Fruit fly (Drosophila melanogaster): ENCODE data around the gene CG17249.
A peak's percentile ranks its signal among the peaks of the same experiment; 100 is the strongest.

CG17249 gene

dm6 chr3L:1615701-1616100 lies 31.6 kb downstream of the CG17249 start, which contains the start of gene CG12105:
Gene CG12105 (minus strand): TSS chr3L:1615801.
- no peak for TF ChIP-seq CG15710 (tag; optimal IDR thresholded peaks at IDR 0.05)
- TF ChIP-seq gl (tag; optimal IDR thresholded peaks at IDR 0.05), result no peak
- TF ChIP-seq CG9948 (tag; optimal IDR thresholded peaks at IDR 0.05), result no peak
- TF ChIP-seq CG14655 (GFP tag; optimal IDR thresholded peaks at IDR 0.05), result no peak
- TF ChIP-seq CG4496 (GFP tag; IDR thresholded peaks at IDR 0.05), result no peak
- no peak for TF ChIP-seq Snoo (tag; optimal IDR thresholded peaks at IDR 0.05)
- TF ChIP-seq CG32121 (GFP tag; IDR thresholded peaks at IDR 0.05), result no peak
- no peak for TF ChIP-seq Pif1B (GFP tag; optimal IDR thresholded peaks at IDR 0.05)
- no peak for TF ChIP-seq CG17806 (tag; optimal IDR thresholded peaks at IDR 0.05)
- no peak for TF ChIP-seq D1 (tag; optimal IDR thresholded peaks at IDR 0.05)
- no peak for TF ChIP-seq Pif1A (GFP tag; optimal IDR thresholded peaks at IDR 0.05)
- no peak for TF ChIP-seq CG13204 (GFP tag; optimal IDR thresholded peaks at IDR 0.05)
- TF ChIP-seq CG8159 (tag; optimal IDR thresholded peaks at IDR 0.05), result no peak
- no peak for TF ChIP-seq CG10348 (GFP tag; IDR thresholded peaks at IDR 0.05)
- no peak for TF ChIP-seq CG34367 (tag; optimal IDR thresholded peaks at IDR 0.05)
- no peak for TF ChIP-seq CG8301 (tag; optimal IDR thresholded peaks at IDR 0.05)
- TF ChIP-seq fd96Ca (GFP tag; IDR thresholded peaks at IDR 0.05), result no peak

dm6 chr3L:1614465-1615084 lies 32.7 kb downstream of the CG17249 start:
- no peak for TF ChIP-seq CG12605 (GFP tag; IDR thresholded peaks at IDR 0.05)
- TF ChIP-seq CG34367 (tag; optimal IDR thresholded peaks at IDR 0.05), result no peak
- TF ChIP-seq D1 (tag; optimal IDR thresholded peaks at IDR 0.05), result no peak
- no peak for TF ChIP-seq Snoo (tag; optimal IDR thresholded peaks at IDR 0.05)
- TF ChIP-seq CG13204 (GFP tag; optimal IDR thresholded peaks at IDR 0.05), result no peak
- no peak for TF ChIP-seq CG15710 (tag; optimal IDR thresholded peaks at IDR 0.05)
- no peak for TF ChIP-seq Pif1B (GFP tag; optimal IDR thresholded peaks at IDR 0.05)
- TF ChIP-seq EcR (GFP tag; optimal IDR thresholded peaks at IDR 0.05), result no peak
- TF ChIP-seq gl (tag; optimal IDR thresholded peaks at IDR 0.05), result no peak
- TF ChIP-seq rn (GFP tag; IDR thresholded peaks at IDR 0.05), result no peak
- TF ChIP-seq Pif1A (GFP tag; optimal IDR thresholded peaks at IDR 0.05), result no peak
- no peak for TF ChIP-seq CG8159 (tag; optimal IDR thresholded peaks at IDR 0.05)
- TF ChIP-seq CG9948 (tag; optimal IDR thresholded peaks at IDR 0.05), result no peak
- no peak for TF ChIP-seq CG17806 (tag; optimal IDR thresholded peaks at IDR 0.05)

- TF ChIP-seq D1 (tag; optimal IDR thresholded peaks at IDR 0.05) (no peak), CG32121 (GFP tag; IDR thresholded peaks at IDR 0.05) (peak; percentile 45; the same call in 1 of the 2 replicates), CG4496 (GFP tag; IDR thresholded peaks at IDR 0.05) (peak; percentile 35; the same call in 1 of the 3 replicates), Pif1A (GFP tag; optimal IDR thresholded peaks at IDR 0.05) (peak; percentile 43), CG8159 (tag; optimal IDR thresholded peaks at IDR 0.05) (peak; percentile 40), Ets98B (GFP tag; IDR thresholded peaks at IDR 0.05) (no peak), fd96Ca (GFP tag; IDR thresholded peaks at IDR 0.05) (0 out of 3 replicates have a peak, but pooled peaks have one; percentile 23), CG8301 (tag; optimal IDR thresholded peaks at IDR 0.05) (peak; percentile 42), CG10348 (GFP tag; IDR thresholded peaks at IDR 0.05) (peak; percentile 27; the same call in 1 of the 2 replicates), CG12605 (GFP tag; IDR thresholded peaks at IDR 0.05) (no peak), EcR (GFP tag; optimal IDR thresholded peaks at IDR 0.05) (no peak), CG13204 (GFP tag; optimal IDR thresholded peaks at IDR 0.05) (no peak)
Observed at dm6 chr3L:1609611-1610010, 37.7 kb downstream of the CG17249 start.

dm6 chr3L:1602833-1603128 lies 44.5 kb downstream of the CG17249 start, which contains the start of the genes CG18170 and CG33791:
Gene CG18170 (plus strand): TSS chr3L:1602954.
Gene CG33791 (plus strand): TSS chr3L:1602954.
- TF ChIP-seq CG15710 (tag; optimal IDR thresholded peaks at IDR 0.05), result no peak
- no peak for TF ChIP-seq gl (tag; optimal IDR thresholded peaks at IDR 0.05)
- TF ChIP-seq CG9948 (tag; optimal IDR thresholded peaks at IDR 0.05), result no peak
- TF ChIP-seq Pif1A (GFP tag; optimal IDR thresholded peaks at IDR 0.05), result no peak
- no peak for TF ChIP-seq CG14655 (GFP tag; optimal IDR thresholded peaks at IDR 0.05)

- TF ChIP-seq CG34367 (tag; optimal IDR thresholded peaks at IDR 0.05) (peak; percentile 0), fd96Ca (GFP tag; IDR thresholded peaks at IDR 0.05) (no peak), EcR (GFP tag; optimal IDR thresholded peaks at IDR 0.05) (peak; percentile 44), Pif1B (GFP tag; optimal IDR thresholded peaks at IDR 0.05) (no peak), Snoo (tag; optimal IDR thresholded peaks at IDR 0.05) (no peak), CG9948 (tag; optimal IDR thresholded peaks at IDR 0.05) (no peak), Ets98B (GFP tag; IDR thresholded peaks at IDR 0.05) (0 out of 2 replicates have a peak, but pooled peaks have one; percentile 5), CG8301 (tag; optimal IDR thresholded peaks at IDR 0.05) (no peak), CG8159 (tag; optimal IDR thresholded peaks at IDR 0.05) (no peak), CG14655 (GFP tag; optimal IDR thresholded peaks at IDR 0.05) (no peak), CG17806 (tag; optimal IDR thresholded peaks at IDR 0.05) (no peak), CG13204 (GFP tag; optimal IDR thresholded peaks at IDR 0.05) (peak; percentile 98)
Observed at dm6 chr3L:1602064-1602832, 45.0 kb downstream of the CG17249 start, which contains the start of gene CG12104. Gene CG12104 (minus strand): TSS chr3L:1602674.
